Fruit fly (Drosophila melanogaster) whole organism: ENCODE measurements around the gene Dus1.
A peak's percentile ranks its signal among the peaks of the same experiment; 100 is the strongest.

Experiments used
- CG8478 ChIP-seq: fragments of >200 bp; optimal IDR thresholded peaks from 2 replicates; lab custom pipeline; 2018; ENCODE audit warnings: inconsistent platforms
- Dll ChIP-seq: fragments of >200 bp; optimal IDR thresholded peaks from 2 replicates; lab custom pipeline; 2017
- EcR ChIP-seq, 2 experiments: fragments of >200 bp; optimal IDR thresholded peaks; 2 replicates each; lab custom pipeline; 2017; ENCODE audit warnings: missing biosample characterization in 2 of 2, missing genetic modification characterization in 2 of 2, missing genetic modification reagents in 2 of 2
- pan ChIP-seq: fragments of >200 bp; optimal IDR thresholded peaks from 2 replicates; lab custom pipeline; 2017
- psq ChIP-seq: fragments of >200 bp; optimal IDR thresholded peaks from 2 replicates; lab custom pipeline; 2017
- usp ChIP-seq: fragments of >200 bp; optimal IDR thresholded peaks from 2 replicates; lab custom pipeline; 2017; ENCODE audit warnings: missing biosample characterization, missing genetic modification characterization, mixed read lengths

Gene Dus1

dm6 chr2L:300877-301706 lies 29.5 kb upstream of the Dus1 start:
- TF ChIP-seq usp (no peak), CG8478 (lab: Kevin White, UChicago) (no peak), psq (no peak), EcR (GFP tag; optimal IDR thresholded peaks at IDR 0.05; lab: Kevin White, UChicago) (no peak), pan (lab: Kevin White, UChicago) (no peak), Dll (lab: Kevin White, UChicago) (no peak)

dm6 chr2L:300006-300405 lies 28.5 kb upstream of the Dus1 start:
- no peak for TF ChIP-seq psq
- no peak for TF ChIP-seq CG8478 (lab: Kevin White, UChicago)
- TF ChIP-seq pan (lab: Kevin White, UChicago): no peak
- TF ChIP-seq usp: no peak
- TF ChIP-seq EcR (GFP tag; optimal IDR thresholded peaks at IDR 0.05; lab: Kevin White, UChicago): no peak
- no peak for TF ChIP-seq Dll (lab: Kevin White, UChicago)

DNA sequence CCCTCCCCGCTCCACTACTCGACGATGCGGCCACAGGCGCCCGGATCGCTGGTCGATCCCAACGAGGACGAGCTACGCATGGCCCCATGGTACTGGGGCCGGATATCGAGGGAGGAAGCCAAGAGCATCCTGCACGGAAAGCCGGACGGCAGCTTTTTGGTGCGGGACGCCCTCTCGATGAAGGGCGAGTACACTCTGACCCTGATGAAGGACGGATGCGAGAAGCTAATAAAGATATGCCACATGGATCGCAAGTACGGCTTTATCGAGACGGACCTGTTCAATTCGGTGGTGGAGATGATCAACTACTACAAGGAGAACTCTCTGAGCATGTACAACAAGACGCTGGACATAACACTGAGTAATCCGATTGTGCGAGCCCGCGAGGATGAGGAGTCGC lies 27.5 kb upstream of the Dus1 start:
- TF ChIP-seq CG8478 (lab: Kevin White, UChicago) (no peak), psq (no peak), EcR (GFP tag; optimal IDR thresholded peaks at IDR 0.05; lab: Kevin White, UChicago) (no peak), Dll (lab: Kevin White, UChicago) (no peak), pan (lab: Kevin White, UChicago) (no peak), usp (no peak)

- no peak for TF ChIP-seq pan (lab: Kevin White, UChicago)
- no peak for TF ChIP-seq CG8478 (lab: Kevin White, UChicago)
- no peak for TF ChIP-seq psq
- no peak for TF ChIP-seq EcR (GFP tag; optimal IDR thresholded peaks at IDR 0.05; lab: Kevin White, UChicago)
- TF ChIP-seq usp: no peak
- no peak for TF ChIP-seq Dll (lab: Kevin White, UChicago)
Measured at dm6 chr2L:298285-298644, 26.7 kb upstream of the Dus1 start.

dm6 chr2L:297480-298284 lies 26.1 kb upstream of the Dus1 start, which contains the start of gene Pi3K21B:
TSS of gene Pi3K21B (plus strand) at chr2L:297880.
- TF ChIP-seq pan (lab: Kevin White, UChicago) (no peak), EcR (GFP tag; optimal IDR thresholded peaks at IDR 0.05; lab: Kevin White, UChicago) (no peak), usp (no peak), psq (no peak), CG8478 (lab: Kevin White, UChicago) (no peak), Dll (lab: Kevin White, UChicago) (no peak)

DNA sequence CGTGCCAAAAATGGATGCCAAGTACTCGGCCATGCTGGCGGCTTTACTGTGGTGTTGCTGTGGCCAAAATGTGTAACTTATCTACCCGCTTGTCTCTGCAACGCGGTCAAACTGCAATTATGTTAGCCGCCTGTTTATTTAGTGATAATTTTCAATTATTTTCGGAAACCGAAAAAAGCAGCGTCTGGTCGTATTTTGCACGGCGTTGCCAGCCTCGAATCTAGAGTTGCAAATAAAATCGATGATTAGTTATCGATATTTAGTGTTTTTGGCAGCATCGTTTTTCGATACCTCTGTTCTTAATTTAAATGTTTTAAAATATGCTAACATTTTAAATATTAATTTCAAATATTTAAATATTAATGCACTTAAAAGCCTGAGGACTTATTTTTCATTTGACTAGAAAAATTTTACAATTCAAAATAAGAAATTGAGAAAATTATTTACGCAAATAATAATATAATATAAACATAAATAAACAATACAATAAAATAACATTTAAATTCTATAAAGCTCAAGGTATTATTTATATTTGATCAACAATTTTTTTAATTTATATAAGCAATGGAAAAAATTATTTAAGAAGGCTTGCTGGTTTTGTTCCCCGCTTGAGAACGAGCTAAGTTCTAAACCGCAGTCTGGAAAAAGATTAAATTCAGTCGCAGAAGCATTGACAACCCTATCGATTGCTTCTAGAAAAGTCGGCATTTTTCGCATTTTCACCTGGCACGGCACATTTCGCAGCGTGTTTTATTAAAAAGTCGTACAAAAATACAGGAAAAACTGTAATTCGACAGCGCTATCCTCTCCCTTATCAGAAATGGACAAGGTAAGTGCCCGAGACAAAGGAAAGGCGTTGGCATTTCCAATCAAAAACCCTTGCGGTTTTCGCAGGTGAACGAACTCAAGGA lies 23.2 kb upstream of the Dus1 start, which contains the start of the genes U2af38 and Stip1:
Gene U2af38 (minus strand): TSS at position 230 of the 911 bp plus-strand sequence.
Gene Stip1 (plus strand): TSS at position 671 of the 911 bp plus-strand sequence.
- TF ChIP-seq usp (no peak), CG8478 (lab: Kevin White, UChicago) (no peak), EcR (GFP tag; optimal IDR thresholded peaks at IDR 0.05; lab: Kevin White, UChicago) (peak; percentile 73 to 94)

DNA sequence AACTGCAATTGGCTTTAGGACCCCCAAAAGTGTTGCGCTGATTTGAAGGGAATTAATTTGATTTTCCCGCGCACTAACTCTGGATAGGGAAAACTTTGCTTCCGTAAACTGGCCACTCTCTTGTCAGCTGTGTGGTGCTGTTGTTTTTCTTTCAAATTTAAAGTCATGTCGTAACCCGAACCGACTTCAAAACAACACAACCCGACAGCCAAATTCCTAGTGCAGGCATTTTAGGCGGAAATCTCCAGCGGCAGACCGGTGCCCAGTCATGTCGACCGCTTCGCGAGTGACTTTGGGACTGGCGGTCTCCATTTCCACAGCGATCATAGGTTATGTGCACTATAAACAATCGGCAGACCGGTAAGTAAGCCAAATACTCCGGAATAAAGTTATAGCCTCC lies 20.8 kb upstream of the Dus1 start, which contains the start of gene CG11562:
Gene CG11562 (plus strand): TSS at position 119 of the 400 bp plus-strand sequence.
- no peak for TF ChIP-seq EcR (GFP tag; optimal IDR thresholded peaks at IDR 0.05; lab: Kevin White, UChicago)
- TF ChIP-seq pan (lab: Kevin White, UChicago): no peak
- TF ChIP-seq psq: no peak
- TF ChIP-seq Dll (lab: Kevin White, UChicago): no peak
- no peak for TF ChIP-seq CG8478 (lab: Kevin White, UChicago)
- TF ChIP-seq usp: no peak

DNA sequence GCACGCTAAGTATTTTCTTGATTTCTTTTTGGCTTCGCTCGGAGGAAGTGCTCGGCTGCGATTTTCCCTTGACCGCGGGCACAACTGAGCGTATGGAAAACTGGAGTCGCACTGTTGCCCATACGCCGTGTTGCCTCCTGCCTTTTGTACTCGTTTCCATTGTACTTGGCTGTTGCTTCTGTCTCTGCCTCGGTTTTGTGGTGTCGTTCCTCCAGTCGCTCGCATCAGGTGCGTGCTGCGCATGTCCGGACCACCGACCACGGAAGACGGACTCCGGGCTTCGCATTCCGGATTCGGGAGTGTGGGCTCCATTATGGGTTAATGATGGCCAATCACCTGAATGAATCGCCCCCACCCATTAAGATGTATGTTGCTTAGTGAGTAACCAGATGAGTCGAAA lies 20.1 kb upstream of the Dus1 start, which contains the start of gene CG3625:
Gene CG3625 (minus strand): TSS at position 139 of the 400 bp plus-strand sequence.
- TF ChIP-seq EcR (GFP tag; optimal IDR thresholded peaks at IDR 0.05; lab: Kevin White, UChicago) (no peak), pan (lab: Kevin White, UChicago) (no peak), usp (no peak)

DNA sequence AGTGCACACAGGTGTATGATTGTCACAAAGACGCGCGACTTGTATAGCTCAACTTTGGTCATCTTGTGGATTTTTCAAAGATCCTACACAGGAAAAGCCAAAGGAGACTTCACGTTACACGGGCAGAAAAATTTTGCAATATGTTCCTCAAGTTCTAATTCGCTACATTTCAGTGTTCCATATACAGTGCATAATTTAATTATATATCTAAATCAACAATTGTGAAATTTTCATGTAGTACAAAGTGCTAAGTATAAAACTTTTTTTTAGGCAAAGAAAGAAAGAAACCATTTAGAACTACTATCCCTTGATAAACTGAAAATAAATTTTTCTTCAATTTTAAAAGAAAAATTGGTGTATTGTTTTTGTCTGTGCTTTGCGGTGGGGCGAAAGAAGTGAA lies 19.4 kb upstream of the Dus1 start:
- TF ChIP-seq pan (lab: Kevin White, UChicago) (no peak), CG8478 (lab: Kevin White, UChicago) (no peak), Dll (lab: Kevin White, UChicago) (no peak), usp (no peak), EcR (GFP tag; optimal IDR thresholded peaks at IDR 0.05; lab: Kevin White, UChicago) (no peak), psq (no peak)

- TF ChIP-seq CG8478 (lab: Kevin White, UChicago): no peak
- no peak for TF ChIP-seq pan (lab: Kevin White, UChicago)
- TF ChIP-seq psq: no peak
- no peak for TF ChIP-seq usp
- TF ChIP-seq Dll (lab: Kevin White, UChicago): no peak
- no peak for TF ChIP-seq EcR (GFP tag; optimal IDR thresholded peaks at IDR 0.05; lab: Kevin White, UChicago)
Measured at dm6 chr2L:290373-290772, 18.8 kb upstream of the Dus1 start.

- no peak for TF ChIP-seq CG8478 (lab: Kevin White, UChicago)
- no peak for TF ChIP-seq Dll (lab: Kevin White, UChicago)
- TF ChIP-seq pan (lab: Kevin White, UChicago): no peak
- no peak for TF ChIP-seq psq
- TF ChIP-seq EcR (GFP tag; optimal IDR thresholded peaks at IDR 0.05; lab: Kevin White, UChicago): no peak
- no peak for TF ChIP-seq usp
Measured at dm6 chr2L:289044-289443, 17.5 kb upstream of the Dus1 start, which contains the start of gene Amnionless. TSS of gene Amnionless (minus strand) at chr2L:289144.
